Fruit fly (Drosophila melanogaster): ENCODE results near the gene SWIP.

SWIP gene

dm6 chrX:16281305-16281704 is 32.2 kb upstream of the SWIP start:
- TF ChIP-seq Sp1 (GFP tag; optimal IDR thresholded peaks at IDR 0.05), result no peak
- TF ChIP-seq fru (GFP tag; optimal IDR thresholded peaks at IDR 0.05), result no peak
- TF ChIP-seq Dif (GFP tag; optimal IDR thresholded peaks at IDR 0.05; ENCODE audit: partially characterized antibody), result no peak
- no peak for TF ChIP-seq Jra (GFP tag; optimal IDR thresholded peaks at IDR 0.05)
- no peak for TF ChIP-seq Myc (optimal IDR thresholded peaks at IDR 0.05)
- no peak for TF ChIP-seq CG32264 (GFP tag; optimal IDR thresholded peaks at IDR 0.05)
- TF ChIP-seq foxo (GFP tag; optimal IDR thresholded peaks at IDR 0.05), result no peak
- TF ChIP-seq h (GFP tag; optimal IDR thresholded peaks at IDR 0.05), result no peak
- no peak for TF ChIP-seq jim (GFP tag; optimal IDR thresholded peaks at IDR 0.05)
- TF ChIP-seq rgr (GFP tag; optimal IDR thresholded peaks at IDR 0.05), result no peak
- no peak for TF ChIP-seq woc (GFP tag; optimal IDR thresholded peaks at IDR 0.05)
- TF ChIP-seq Rel (GFP tag; optimal IDR thresholded peaks at IDR 0.05), result no peak
- TF ChIP-seq Rel (tag; optimal IDR thresholded peaks at IDR 0.05), result no peak

- TF ChIP-seq Rel (GFP tag; optimal IDR thresholded peaks at IDR 0.05), result peak; percentile 47
- peak; percentile 81 for TF ChIP-seq Rel (tag; optimal IDR thresholded peaks at IDR 0.05)
- TF ChIP-seq pan (optimal IDR thresholded peaks at IDR 0.05), result no peak
- peak; percentile 27 for TF ChIP-seq h (GFP tag; optimal IDR thresholded peaks at IDR 0.05)
- TF ChIP-seq rgr (GFP tag; optimal IDR thresholded peaks at IDR 0.05), result no peak
- no peak for TF ChIP-seq br (GFP tag; optimal IDR thresholded peaks at IDR 0.05)
Measured at dm6 chrX:16281717-16282529, 31.6 kb upstream of the SWIP start.

- TF ChIP-seq HLH106 (tag; optimal IDR thresholded peaks at IDR 0.05) (peak; percentile 35), CrebA (GFP tag; optimal IDR thresholded peaks at IDR 0.05; ENCODE audit: borderline replicate concordance) (no peak), rgr (GFP tag; optimal IDR thresholded peaks at IDR 0.05) (peak; percentile 19), Hr83 (GFP tag; optimal IDR thresholded peaks at IDR 0.05; ENCODE audit: poor library complexity, severe bottlenecking) (no peak), ey (GFP tag; optimal IDR thresholded peaks at IDR 0.05) (peak; percentile 1), tai (GFP tag; optimal IDR thresholded peaks at IDR 0.05) (no peak), OdsH (GFP tag; optimal IDR thresholded peaks at IDR 0.05) (peak; percentile 15), sage (GFP tag; optimal IDR thresholded peaks at IDR 0.05) (no peak), foxo (GFP tag; optimal IDR thresholded peaks at IDR 0.05) (peak in 1 of 2 experiments; percentile 42), Rel (GFP tag; optimal IDR thresholded peaks at IDR 0.05) (no peak), Rel (tag; optimal IDR thresholded peaks at IDR 0.05) (no peak), h (GFP tag; optimal IDR thresholded peaks at IDR 0.05) (peak; percentile 25), Hr78 (GFP tag; optimal IDR thresholded peaks at IDR 0.05) (no peak), Dfd (GFP tag; optimal IDR thresholded peaks at IDR 0.05) (no peak), dsf (GFP tag; optimal IDR thresholded peaks at IDR 0.05; ENCODE audit: borderline replicate concordance) (no peak), brk (GFP tag; optimal IDR thresholded peaks at IDR 0.05) (no peak), CG32264 (GFP tag; optimal IDR thresholded peaks at IDR 0.05) (no peak), Sp1 (GFP tag; optimal IDR thresholded peaks at IDR 0.05) (peak; percentile 6), Myc (optimal IDR thresholded peaks at IDR 0.05) (no peak), Mio (GFP tag; optimal IDR thresholded peaks at IDR 0.05) (no peak), br (GFP tag; optimal IDR thresholded peaks at IDR 0.05) (peak; percentile 2), fru (GFP tag; optimal IDR thresholded peaks at IDR 0.05) (peak; percentile 33)
Measured at dm6 chrX:16285186-16285585, 28.3 kb upstream of the SWIP start.

- TF ChIP-seq Mio (GFP tag; optimal IDR thresholded peaks at IDR 0.05) (no peak), psq (GFP tag; optimal IDR thresholded peaks at IDR 0.05) (no peak), Hr83 (GFP tag; optimal IDR thresholded peaks at IDR 0.05; ENCODE audit: poor library complexity, severe bottlenecking) (peak; percentile 70), ey (GFP tag; optimal IDR thresholded peaks at IDR 0.05) (no peak), CG32264 (GFP tag; optimal IDR thresholded peaks at IDR 0.05) (no peak), dsf (GFP tag; optimal IDR thresholded peaks at IDR 0.05; ENCODE audit: borderline replicate concordance) (peak; percentile 15), usp (GFP tag; optimal IDR thresholded peaks at IDR 0.05) (no peak), jim (GFP tag; optimal IDR thresholded peaks at IDR 0.05) (no peak), dmrt93B (GFP tag; optimal IDR thresholded peaks at IDR 0.05) (no peak), Dif (GFP tag; optimal IDR thresholded peaks at IDR 0.05; ENCODE audit: partially characterized antibody) (no peak), Abd-B (GFP tag; optimal IDR thresholded peaks at IDR 0.05) (no peak), h (GFP tag; optimal IDR thresholded peaks at IDR 0.05) (peak; percentile 53), Sp1 (GFP tag; optimal IDR thresholded peaks at IDR 0.05) (peak; percentile 26), sage (GFP tag; optimal IDR thresholded peaks at IDR 0.05) (no peak), Myc (optimal IDR thresholded peaks at IDR 0.05) (no peak), brk (GFP tag; optimal IDR thresholded peaks at IDR 0.05) (no peak), Jra (GFP tag; optimal IDR thresholded peaks at IDR 0.05) (peak; percentile 55), Vsx2 (GFP tag; optimal IDR thresholded peaks at IDR 0.05; ENCODE audit: partially characterized antibody) (no peak), woc (GFP tag; optimal IDR thresholded peaks at IDR 0.05) (peak; percentile 27), HLH106 (tag; optimal IDR thresholded peaks at IDR 0.05) (peak; percentile 24), rgr (GFP tag; optimal IDR thresholded peaks at IDR 0.05) (peak; percentile 58), GATAd (GFP tag; optimal IDR thresholded peaks at IDR 0.05) (no peak), br (GFP tag; optimal IDR thresholded peaks at IDR 0.05) (peak; percentile 25), CrebA (GFP tag; optimal IDR thresholded peaks at IDR 0.05; ENCODE audit: borderline replicate concordance) (no peak), dl (GFP tag; optimal IDR thresholded peaks at IDR 0.05; ENCODE audit: insufficient read depth in 1 of 2, partially characterized antibody in 2 of 2) (no peak), Dfd (GFP tag; optimal IDR thresholded peaks at IDR 0.05) (no peak), fru (GFP tag; optimal IDR thresholded peaks at IDR 0.05) (no peak), sv (GFP tag; optimal IDR thresholded peaks at IDR 0.05) (no peak), OdsH (GFP tag; optimal IDR thresholded peaks at IDR 0.05) (no peak), CG9705 (GFP tag; optimal IDR thresholded peaks at IDR 0.05) (no peak), Hnf4 (GFP tag; optimal IDR thresholded peaks at IDR 0.05) (peak; percentile 49), tai (GFP tag; optimal IDR thresholded peaks at IDR 0.05) (peak; percentile 59)
Measured at dm6 chrX:16286083-16286666, 27.3 kb upstream of the SWIP start, which contains the start of gene UQCR-14. TSS of gene UQCR-14 (plus strand) at chrX:16286288.
